Fruit fly (Drosophila melanogaster) S2 (cell line): ENCODE data around the gene msd1.

Source experiments
- CG8478 ChIP-seq: fragments of >200 bp; optimal IDR thresholded peaks from 2 replicates; lab custom pipeline; 2018
- CTCF ChIP-seq, 2 experiments: fragments of >200 bp; optimal IDR thresholded peaks; 2 replicates each; lab custom pipeline; 2018

DNA sequence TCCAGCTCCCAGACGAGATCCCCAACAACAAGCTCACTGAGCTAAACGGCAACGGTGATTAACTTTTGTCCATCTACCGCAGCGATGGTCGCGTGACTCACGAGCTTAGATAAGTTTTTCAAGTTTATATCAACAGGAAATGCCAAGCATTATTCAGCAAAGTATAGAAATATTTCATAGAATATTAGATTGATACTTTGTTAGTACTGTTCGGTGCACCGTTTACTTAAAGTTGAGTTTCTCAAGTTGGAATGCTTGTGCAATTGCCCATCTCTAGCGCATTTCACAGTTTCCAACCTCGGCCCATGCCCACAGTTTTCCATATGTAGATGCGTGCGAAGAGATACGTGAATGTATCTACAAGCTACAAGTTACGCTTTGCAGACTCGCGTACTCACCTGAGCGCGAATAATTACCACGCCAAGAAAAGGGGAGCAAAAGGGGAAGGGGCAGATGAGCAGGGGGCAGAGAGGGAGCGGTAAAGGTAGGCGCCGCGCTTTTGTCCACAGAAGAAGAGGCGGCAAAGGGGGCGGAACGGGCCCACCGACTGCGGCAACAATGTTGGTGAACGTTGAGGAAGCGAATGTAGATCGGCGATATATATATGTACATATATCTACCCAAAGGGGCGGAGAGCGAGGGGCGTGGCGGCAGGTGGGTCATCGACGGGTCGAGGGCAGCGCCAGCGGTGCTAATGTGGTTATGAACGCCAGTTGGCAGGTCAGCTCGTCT, 44.6 kb downstream of the msd1 start:
- TF ChIP-seq CTCF (optimal IDR thresholded peaks at IDR 0.05; lab: Kevin White, UChicago) (no peak), CG8478 (lab: Kevin White, UChicago) (no peak)
